Fruit fly (Drosophila melanogaster): ENCODE measurements around the gene CG9632.
A peak's percentile ranks its signal among the peaks of the same experiment; 100 is the strongest.

DNA sequence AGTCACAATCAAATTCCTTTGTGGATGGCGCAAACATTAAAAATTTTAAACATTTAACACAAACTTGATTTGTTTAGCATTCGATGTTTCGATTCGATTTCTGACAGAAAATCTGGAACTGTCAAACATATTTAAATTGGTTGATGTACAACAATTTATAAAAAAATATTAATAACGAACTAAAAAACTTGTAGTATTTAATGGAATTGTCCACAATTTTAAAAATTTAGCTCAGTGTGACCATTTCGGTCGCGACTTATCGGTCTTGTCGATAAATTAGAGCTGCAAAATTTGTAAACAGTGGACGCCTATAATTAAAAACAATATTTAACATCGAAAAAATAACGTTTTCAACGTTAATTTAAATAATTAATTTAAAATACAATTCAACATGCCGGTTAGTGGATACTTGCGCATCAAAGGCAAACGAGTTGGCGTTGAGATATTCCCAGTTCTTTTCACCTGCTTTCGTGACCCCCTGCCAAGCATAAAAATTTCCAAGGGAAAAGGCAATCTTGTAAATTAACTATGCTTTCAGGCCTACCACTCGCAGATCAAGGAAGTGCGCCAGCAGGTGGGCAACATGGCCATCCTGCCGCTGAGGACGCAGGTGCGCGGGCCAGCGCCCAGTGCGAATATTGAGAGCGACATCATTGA lies 25.5 kb upstream of the CG9632 start, which contains the start of the genes CG43317 and Arpc3A:
- TF ChIP-seq CG12768 (GFP tag; optimal IDR thresholded peaks at IDR 0.05), result no peak
- TF ChIP-seq Crg-1 (GFP tag; optimal IDR thresholded peaks at IDR 0.05), result no peak
- TF ChIP-seq kay (GFP tag; ENCODE audit: borderline replicate concordance), result peak; percentile 89
- no peak for TF ChIP-seq CG5204 (GFP tag; optimal IDR thresholded peaks at IDR 0.05)
- TF ChIP-seq pad (GFP tag; optimal IDR thresholded peaks at IDR 0.05), result no peak
- TF ChIP-seq CG14711 (tag; optimal IDR thresholded peaks at IDR 0.05), result no peak
- no peak for TF ChIP-seq CG7045 (GFP tag; optimal IDR thresholded peaks at IDR 0.05)
